Fruit fly (Drosophila melanogaster) whole organism: ENCODE data around the gene Cyp313a3.

Source experiments
- EcR ChIP-seq, 2 experiments: fragments of >200 bp; optimal IDR thresholded peaks; 2 replicates each; lab custom pipeline; 2017; ENCODE audit warnings: missing biosample characterization in 2 of 2, missing genetic modification characterization in 2 of 2, missing genetic modification reagents in 2 of 2
- psq ChIP-seq: fragments of >200 bp; optimal IDR thresholded peaks from 2 replicates; lab custom pipeline; 2017

dm6 chr3R:12211552-12211951 is 27.5 kb downstream of the Cyp313a3 start:
- no peak for TF ChIP-seq EcR (GFP tag; optimal IDR thresholded peaks at IDR 0.05; lab: Kevin White, UChicago)
- no peak for TF ChIP-seq psq
